Worm (Caenorhabditis elegans) whole organism, midembryonic: ENCODE measurements around the gene set-17.

Experiments
- cog-1 ChIP-seq: sonication (generic microtip); optimal IDR thresholded peaks from 2 replicates; lab custom pipeline; 2016; ENCODE audit warnings: missing genetic modification characterization, missing compliant biosample characterization
- ref-1 ChIP-seq: fragments of 200-800 bp; sonication (Bioruptor generic); conservative IDR thresholded peaks from 2 replicates; pipeline ENCODE4 v1.3.6; 2022; ENCODE audit warnings: missing genetic modification reagents, missing genetic modification characterization, missing compliant biosample characterization
- tab-1 ChIP-seq: fragments of 200-800 bp; sonication (Bioruptor generic); IDR thresholded peaks from 2 replicates; pipeline ENCODE4 v1.3.6; 2022; ENCODE audit warnings: missing genetic modification characterization, missing compliant biosample characterization

- TF ChIP-seq cog-1 (tag; lab: Kevin White, UChicago) (no peak), ref-1 (GFP tag; lab: Robert Waterston, UW) (no peak), tab-1 (GFP tag; lab: Robert Waterston, UW) (no peak)
These were observed 49.2 kb downstream of the set-17 start for ce11 chrII:8891042-8891441.
